Fruit fly (Drosophila melanogaster) Kc167 (cell line): ENCODE data around the gene CG31627.

Experiments used
- Myc ChIP-seq: fragments of >200 bp; optimal IDR thresholded peaks from 2 replicates; lab custom pipeline; 2017; ENCODE audit warnings: missing external identifiers
- Sin3A ChIP-seq: fragments of >200 bp; optimal IDR thresholded peaks from 2 replicates; lab custom pipeline; 2018; ENCODE audit warnings: missing external identifiers
- h ChIP-seq: fragments of >200 bp; optimal IDR thresholded peaks from 3 replicates; lab custom pipeline; 2018; ENCODE audit warnings: missing external identifiers
- insv ChIP-seq: fragments of >200 bp; optimal IDR thresholded peaks from 3 replicates; lab custom pipeline; 2018; ENCODE audit warnings: missing external identifiers
- psq ChIP-seq: fragments of >200 bp; optimal IDR thresholded peaks from 2 replicates; lab custom pipeline; 2017; ENCODE audit warnings: missing external identifiers
- ttk ChIP-seq: sonication (Bioruptor generic); optimal IDR thresholded peaks from 2 replicates; lab custom pipeline; 2017; ENCODE audit warnings: missing external identifiers

Gene CG31627

dm6 chr2L:21198633-21199264 lies 25.7 kb downstream of the CG31627 start, which contains the start of gene Ret:
Ret (minus strand) TSS chr2L:21198762.
- TF ChIP-seq insv (lab: Kevin White, UChicago), result no peak
- no peak for TF ChIP-seq Myc (lab: Kevin White, UChicago)

dm6 chr2L:21200275-21200674 lies 27.3 kb downstream of the CG31627 start, which contains the start of gene CG31624:
CG31624 (minus strand) TSS chr2L:21200375.
- TF ChIP-seq ttk (lab: Kevin White, UChicago) (no peak), Sin3A (no peak), insv (lab: Kevin White, UChicago) (no peak), psq (lab: Kevin White, UChicago) (no peak), Myc (lab: Kevin White, UChicago) (no peak), h (lab: Kevin White, UChicago) (no peak)

- TF ChIP-seq insv (lab: Kevin White, UChicago) (no peak), Sin3A (no peak), h (lab: Kevin White, UChicago) (no peak), ttk (lab: Kevin White, UChicago) (no peak), Myc (lab: Kevin White, UChicago) (no peak), psq (lab: Kevin White, UChicago) (no peak)
These were observed 29.7 kb downstream of the CG31627 start, which contains the start of gene CG31988 for dm6 chr2L:21202702-21203101. CG31988 (minus strand) TSS chr2L:21202802.

- TF ChIP-seq ttk (lab: Kevin White, UChicago) (no peak), Sin3A (no peak), h (lab: Kevin White, UChicago) (no peak), psq (lab: Kevin White, UChicago) (no peak), insv (lab: Kevin White, UChicago) (no peak), Myc (lab: Kevin White, UChicago) (no peak)
These were observed 33.2 kb downstream of the CG31627 start, which contains the start of gene clumsy for dm6 chr2L:21206193-21206592. clumsy (plus strand) TSS chr2L:21206493.

dm6 chr2L:21214961-21215362 lies 41.9 kb downstream of the CG31627 start:
- TF ChIP-seq Myc (lab: Kevin White, UChicago) (no peak), psq (lab: Kevin White, UChicago) (no peak), Sin3A (no peak), insv (lab: Kevin White, UChicago) (no peak), ttk (lab: Kevin White, UChicago) (no peak), h (lab: Kevin White, UChicago) (no peak)

- no peak for TF ChIP-seq psq (lab: Kevin White, UChicago)
- no peak for TF ChIP-seq Sin3A
- no peak for TF ChIP-seq Myc (lab: Kevin White, UChicago)
- no peak for TF ChIP-seq h (lab: Kevin White, UChicago)
- no peak for TF ChIP-seq insv (lab: Kevin White, UChicago)
- TF ChIP-seq ttk (lab: Kevin White, UChicago), result no peak
These were observed 45.4 kb downstream of the CG31627 start, which contains the start of gene CG8679 for dm6 chr2L:21218240-21218911. CG8679 (minus strand) TSS chr2L:21218544.

dm6 chr2L:21218912-21219246 lies 45.9 kb downstream of the CG31627 start:
- no peak for TF ChIP-seq Myc (lab: Kevin White, UChicago)
- TF ChIP-seq psq (lab: Kevin White, UChicago), result no peak
- no peak for TF ChIP-seq insv (lab: Kevin White, UChicago)
- TF ChIP-seq Sin3A, result no peak
- no peak for TF ChIP-seq h (lab: Kevin White, UChicago)
- no peak for TF ChIP-seq ttk (lab: Kevin White, UChicago)

dm6 chr2L:21219640-21220085 lies 46.6 kb downstream of the CG31627 start:
- TF ChIP-seq Myc (lab: Kevin White, UChicago) (no peak), ttk (lab: Kevin White, UChicago) (no peak), psq (lab: Kevin White, UChicago) (no peak), insv (lab: Kevin White, UChicago) (no peak), h (lab: Kevin White, UChicago) (no peak), Sin3A (no peak)

dm6 chr2L:21220396-21220795 lies 47.4 kb downstream of the CG31627 start, which contains the start of gene Atg18b:
Atg18b (minus strand) TSS chr2L:21220572.
- no peak for TF ChIP-seq psq (lab: Kevin White, UChicago)
- TF ChIP-seq Myc (lab: Kevin White, UChicago), result no peak
- no peak for TF ChIP-seq Sin3A
- TF ChIP-seq ttk (lab: Kevin White, UChicago), result no peak

- TF ChIP-seq Myc (lab: Kevin White, UChicago) (no peak), insv (lab: Kevin White, UChicago) (no peak), Sin3A (no peak), ttk (lab: Kevin White, UChicago) (no peak), psq (lab: Kevin White, UChicago) (no peak), h (lab: Kevin White, UChicago) (no peak)
These were observed 48.1 kb downstream of the CG31627 start, which contains the start of gene CG8677 for dm6 chr2L:21221114-21221578. CG8677 (plus strand) TSS chr2L:21221312.

dm6 chr2L:21221778-21222177 lies 48.8 kb downstream of the CG31627 start:
- TF ChIP-seq insv (lab: Kevin White, UChicago) (no peak), ttk (lab: Kevin White, UChicago) (no peak), h (lab: Kevin White, UChicago) (no peak)
